Worm (Caenorhabditis elegans) whole organism, young adult: ENCODE measurements around the gene cest-6.

Source experiments
- Y67H2A.10 ChIP-seq: fragments of 200-800 bp; sonication (Bioruptor generic); conservative IDR thresholded peaks from 2 replicates; pipeline ENCODE4 v1.3.6; 2022; ENCODE audit warnings: missing genetic modification reagents, missing genetic modification characterization, missing compliant biosample characterization
- lsy-27 ChIP-seq: sonication (generic microtip); optimal IDR thresholded peaks from 2 replicates; lab custom pipeline; 2017; ENCODE audit warnings: missing genetic modification characterization, mild to moderate bottlenecking, missing compliant biosample characterization, antibody characterized with exemption, missing genotype, borderline replicate concordance; ENCODE audit not compliant: insufficient read depth
- nhr-80 ChIP-seq: sonication (generic microtip); optimal IDR thresholded peaks from 2 replicates; lab custom pipeline; 2016; ENCODE audit warnings: missing genetic modification characterization, missing compliant biosample characterization
- ztf-6 ChIP-seq: fragments of 200-800 bp; sonication (Bioruptor generic); IDR thresholded peaks from 2 replicates; pipeline ENCODE4 v1.3.6; 2022; ENCODE audit warnings: missing genetic modification reagents, missing genetic modification characterization, missing compliant biosample characterization

DNA sequence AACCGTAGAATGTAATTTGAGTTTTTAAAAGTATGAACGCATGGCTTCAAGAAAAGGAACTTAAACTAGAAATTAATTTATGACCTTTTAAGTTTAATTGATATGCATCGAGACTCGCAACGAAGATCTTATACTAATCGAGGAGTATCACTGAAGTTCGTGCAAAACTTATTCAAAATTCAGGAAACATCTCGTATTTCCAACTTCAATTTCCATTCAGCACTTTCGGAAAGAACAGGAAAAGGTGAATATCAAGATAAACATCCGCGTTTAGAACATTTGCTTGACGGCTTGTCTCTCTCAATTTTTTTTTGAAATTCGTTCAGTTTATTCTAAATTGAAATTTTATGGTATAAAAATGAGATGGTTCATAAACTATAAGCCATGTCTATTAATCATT, 36.9 kb upstream of the cest-6 start, which contains the start of gene ZK381.2:
- TF ChIP-seq Y67H2A.10 (GFP tag; lab: Robert Waterston, UW) = no peak
- TF ChIP-seq ztf-6 (GFP tag; lab: Robert Waterston, UW) = no peak
- TF ChIP-seq lsy-27 (tag; lab: Kevin White, UChicago) = no peak
- no peak for TF ChIP-seq nhr-80 (tag; lab: Kevin White, UChicago)
